Worm (Caenorhabditis elegans): ENCODE results near the gene clec-128.

Gene clec-128

DNA sequence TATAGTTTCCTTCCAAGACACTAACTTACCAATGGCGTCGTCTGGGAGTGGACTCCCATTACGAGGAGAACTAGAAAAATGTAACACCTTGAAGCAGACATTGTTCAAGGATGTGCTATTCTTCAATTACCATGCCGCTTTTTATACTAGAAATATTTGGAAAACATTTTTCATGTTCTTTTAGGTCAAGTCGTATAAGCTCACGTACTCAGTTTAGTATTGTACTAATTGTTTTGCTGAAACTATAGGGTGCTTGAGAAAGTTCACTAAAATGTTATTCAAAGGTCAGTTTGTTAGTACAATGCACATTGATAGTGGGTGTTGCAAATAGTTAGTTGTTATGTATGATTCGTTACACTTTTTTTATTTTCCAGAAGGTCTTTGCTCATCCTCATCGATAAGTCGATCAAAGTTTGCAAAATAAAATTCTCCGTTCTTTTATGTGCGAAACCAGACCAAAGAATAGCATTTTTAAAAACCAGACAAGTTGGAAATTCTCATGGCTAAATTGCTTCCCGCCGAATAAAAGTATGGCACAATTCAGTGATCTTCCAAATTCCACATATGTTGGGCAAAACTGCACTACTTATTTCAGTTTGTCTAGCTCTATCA, at the start of gene clec-128, which contains the start of gene clec-129:
Gene clec-128 (minus strand): TSS at position 101 of the 612 bp plus-strand sequence.
Gene clec-129 (plus strand): TSS at position 562 of the 612 bp plus-strand sequence.
- TF ChIP-seq dmd-4 (tag; optimal IDR thresholded peaks at IDR 0.05) (no peak), unc-39 (tag; optimal IDR thresholded peaks at IDR 0.05) (no peak), nhr-11 (tag; optimal IDR thresholded peaks at IDR 0.05) (no peak), nhr-12 (tag; optimal IDR thresholded peaks at IDR 0.05) (no peak), nhr-25 (tag; optimal IDR thresholded peaks at IDR 0.05) (no peak), fos-1 (tag; optimal IDR thresholded peaks at IDR 0.05) (no peak), egl-27 (tag; optimal IDR thresholded peaks at IDR 0.05) (no peak), ZK546.5 (tag; optimal IDR thresholded peaks at IDR 0.05) (no peak), F13H6.1 (tag; optimal IDR thresholded peaks at IDR 0.05) (no peak), crh-2 (tag; optimal IDR thresholded peaks at IDR 0.05) (no peak)

DNA sequence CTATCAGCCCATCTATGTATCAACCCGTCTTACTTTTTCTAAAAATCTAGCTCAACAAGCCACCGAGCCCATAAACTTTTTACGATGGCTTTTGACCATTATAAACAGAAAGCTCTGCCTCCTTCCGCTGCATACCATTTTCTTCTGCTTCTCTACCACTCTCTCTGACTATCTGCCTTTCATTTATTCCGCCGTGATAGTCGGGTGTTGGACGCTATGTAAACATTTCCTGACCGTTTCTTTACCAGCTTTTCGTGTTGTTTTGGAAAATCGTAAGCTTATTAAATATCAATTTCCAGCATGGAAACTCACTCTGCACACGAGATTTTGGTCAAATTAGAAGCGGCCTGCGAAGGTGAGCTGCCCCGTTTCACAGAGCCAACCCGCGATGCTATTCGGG, 46.7 kb upstream of the clec-128 start, which contains the start of gene F40E12.1:
Gene F40E12.1 (plus strand): TSS at position 301 of the 400 bp plus-strand sequence.
- TF ChIP-seq dmd-4 (tag; optimal IDR thresholded peaks at IDR 0.05) = no peak
- TF ChIP-seq F13H6.1 (tag; optimal IDR thresholded peaks at IDR 0.05) = no peak
- no peak for TF ChIP-seq zag-1 (tag; optimal IDR thresholded peaks at IDR 0.05)
- no peak for TF ChIP-seq unc-62 (GFP tag; optimal IDR thresholded peaks at IDR 0.05)
- no peak for TF ChIP-seq unc-55 (GFP tag; optimal IDR thresholded peaks at IDR 0.05)
- TF ChIP-seq crh-2 (tag; optimal IDR thresholded peaks at IDR 0.05) = no peak
- no peak for TF ChIP-seq gmeb-1 (tag; optimal IDR thresholded peaks at IDR 0.05)
- TF ChIP-seq fos-1 (tag; optimal IDR thresholded peaks at IDR 0.05) = no peak
- TF ChIP-seq alr-1 (tag; optimal IDR thresholded peaks at IDR 0.05) = no peak
- TF ChIP-seq unc-39 (tag; optimal IDR thresholded peaks at IDR 0.05) = no peak
- no peak for TF ChIP-seq sma-9 (GFP tag; optimal IDR thresholded peaks at IDR 0.05)
- TF ChIP-seq sma-9 (tag; optimal IDR thresholded peaks at IDR 0.05) = no peak
- no peak for TF ChIP-seq ama-1 (optimal IDR thresholded peaks at IDR 0.05)
- no peak for TF ChIP-seq Y55F3AM.14 (GFP tag; optimal IDR thresholded peaks at IDR 0.05)
- TF ChIP-seq lin-11 (tag; optimal IDR thresholded peaks at IDR 0.05) = no peak

DNA sequence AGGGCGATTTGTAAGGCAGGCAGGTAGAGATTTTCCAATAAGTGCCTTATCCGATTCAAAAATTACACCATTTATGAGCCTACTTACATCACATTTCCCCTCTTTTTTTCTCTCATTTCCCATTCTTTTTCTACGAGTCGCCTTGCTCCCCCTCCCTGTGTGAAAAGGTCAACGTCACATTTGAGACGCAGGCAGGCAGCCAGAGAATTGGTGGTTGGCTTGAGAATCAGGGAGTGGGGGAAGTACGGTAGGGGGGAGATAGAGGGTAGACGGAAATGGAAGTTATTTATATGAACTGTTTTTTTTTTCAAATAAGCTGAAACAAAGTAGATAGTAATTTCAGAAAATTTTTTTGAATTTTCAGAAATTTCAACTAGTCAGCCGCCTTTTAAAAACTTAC, 45.8 kb upstream of the clec-128 start:
- no peak for TF ChIP-seq nhr-6 (tag; optimal IDR thresholded peaks at IDR 0.05)
- TF ChIP-seq lin-13 (GFP tag; optimal IDR thresholded peaks at IDR 0.05) = no peak
- no peak for TF ChIP-seq ceh-82 (tag; optimal IDR thresholded peaks at IDR 0.05)
- TF ChIP-seq ztf-4 (tag; optimal IDR thresholded peaks at IDR 0.05) = no peak
- no peak for TF ChIP-seq nhr-237 (tag; optimal IDR thresholded peaks at IDR 0.05)
- TF ChIP-seq R02D3.7 (tag; optimal IDR thresholded peaks at IDR 0.05) = no peak
- TF ChIP-seq fos-1 (tag; optimal IDR thresholded peaks at IDR 0.05) = no peak
- no peak for TF ChIP-seq unc-39 (tag; optimal IDR thresholded peaks at IDR 0.05)
- TF ChIP-seq nhr-21 (tag; optimal IDR thresholded peaks at IDR 0.05) = no peak
- no peak for TF ChIP-seq elt-3 (tag; optimal IDR thresholded peaks at IDR 0.05)
- no peak for TF ChIP-seq ztf-1 (GFP tag; conservative IDR thresholded peaks at IDR 0.05)
- no peak for TF ChIP-seq nhr-12 (tag; optimal IDR thresholded peaks at IDR 0.05)
- TF ChIP-seq mbf-1 (tag; optimal IDR thresholded peaks at IDR 0.05) = no peak
- TF ChIP-seq crh-2 (tag; optimal IDR thresholded peaks at IDR 0.05) = no peak
- no peak for TF ChIP-seq zag-1 (tag; optimal IDR thresholded peaks at IDR 0.05)
- TF ChIP-seq C34F6.9 (tag; optimal IDR thresholded peaks at IDR 0.05) = no peak
- no peak for TF ChIP-seq nhr-129 (tag; optimal IDR thresholded peaks at IDR 0.05)
- TF ChIP-seq nhr-23 (tag; optimal IDR thresholded peaks at IDR 0.05) = no peak
- TF ChIP-seq lin-11 (tag; optimal IDR thresholded peaks at IDR 0.05) = no peak
- no peak for TF ChIP-seq egl-27 (tag; optimal IDR thresholded peaks at IDR 0.05)

DNA sequence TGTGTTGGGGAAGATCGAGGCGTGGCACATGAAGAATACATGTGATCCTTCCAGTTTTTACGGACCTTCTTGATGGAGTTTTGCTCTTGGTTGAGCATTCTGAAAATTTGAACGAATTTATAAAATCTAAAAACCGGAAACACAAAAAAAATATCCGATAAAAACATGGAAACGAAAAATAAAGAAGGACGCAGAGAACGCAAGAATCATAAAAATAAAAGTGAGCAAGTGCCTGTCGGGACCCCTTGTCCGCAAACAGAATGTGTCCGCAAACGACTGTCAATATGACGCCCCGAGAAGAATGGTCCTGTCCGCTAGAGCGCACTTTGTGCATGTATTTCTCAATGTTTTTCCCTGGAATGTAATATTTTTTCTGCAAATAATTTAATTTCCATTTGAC, 38.9 kb upstream of the clec-128 start, which contains the start of gene Y49F6A.5:
Gene Y49F6A.5 (minus strand): TSS at position 101 of the 400 bp plus-strand sequence.
- TF ChIP-seq lsy-2 (tag; optimal IDR thresholded peaks at IDR 0.05) = no peak

DNA sequence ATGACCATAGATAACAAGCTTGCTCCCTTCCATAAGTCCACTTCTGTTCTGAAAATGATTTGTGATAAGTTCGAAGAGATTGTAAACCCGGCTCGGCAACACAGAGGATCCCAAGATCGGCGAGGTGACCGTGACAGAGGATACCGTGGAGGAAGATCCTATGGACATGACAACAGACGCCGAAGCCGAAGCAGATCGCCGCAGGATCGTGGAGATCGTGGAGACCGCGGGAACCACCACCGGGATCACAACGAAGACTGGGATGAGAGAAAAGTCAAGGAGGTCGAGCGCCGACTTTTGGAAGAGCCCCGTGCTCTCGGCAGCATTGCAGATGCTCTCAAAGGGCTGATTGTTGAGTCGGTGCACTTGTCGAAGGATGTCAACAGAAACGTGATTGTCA, 33.8 kb upstream of the clec-128 start:
- TF ChIP-seq nhr-129 (tag; optimal IDR thresholded peaks at IDR 0.05) (no peak), alr-1 (tag; optimal IDR thresholded peaks at IDR 0.05) (no peak), ztf-4 (tag; optimal IDR thresholded peaks at IDR 0.05) (no peak)
